Worm (Caenorhabditis elegans): Measurements from ENCODE around the gene W04G3.11.

The W04G3.11 gene

DNA sequence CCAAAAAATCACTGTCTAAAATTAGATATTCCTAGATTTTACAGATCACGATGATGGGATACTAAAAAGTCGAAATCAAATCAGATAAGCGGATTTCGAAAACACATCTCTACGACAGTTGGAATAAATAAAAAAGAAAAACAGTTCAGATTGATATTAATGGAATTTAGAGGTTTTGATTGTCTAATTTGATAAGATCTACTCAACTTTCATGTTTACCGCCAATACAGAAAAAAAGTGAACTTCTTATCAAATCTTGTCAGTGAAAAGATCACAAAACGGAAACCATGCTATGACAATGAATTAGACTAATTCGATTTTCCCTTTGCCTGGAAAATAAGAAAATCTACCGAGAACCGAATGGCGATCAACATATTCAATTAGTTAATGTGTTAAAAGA is 37.3 kb downstream of the W04G3.11 start:
- TF ChIP-seq unc-62 (GFP tag; optimal IDR thresholded peaks at IDR 0.05): no peak

DNA sequence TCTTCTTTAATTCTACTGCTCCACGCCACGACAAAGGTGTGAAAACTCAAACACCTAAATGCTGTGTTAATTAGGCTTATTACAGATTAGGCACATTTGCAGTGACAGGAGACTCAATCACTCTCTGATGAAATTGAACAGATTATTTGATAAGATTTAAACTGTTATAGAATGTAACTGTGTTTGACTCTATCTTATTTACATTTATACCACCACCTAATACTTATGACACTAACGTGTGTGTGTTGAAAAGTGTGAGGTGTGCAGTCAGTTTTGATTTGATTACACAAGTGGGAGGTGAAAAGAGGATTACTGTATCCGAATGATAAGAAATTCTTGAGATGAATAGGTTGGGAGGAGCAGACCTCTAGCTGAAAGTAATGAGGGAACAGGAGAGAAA is 43.3 kb downstream of the W04G3.11 start:
- no peak for TF ChIP-seq unc-62 (GFP tag; optimal IDR thresholded peaks at IDR 0.05)

DNA sequence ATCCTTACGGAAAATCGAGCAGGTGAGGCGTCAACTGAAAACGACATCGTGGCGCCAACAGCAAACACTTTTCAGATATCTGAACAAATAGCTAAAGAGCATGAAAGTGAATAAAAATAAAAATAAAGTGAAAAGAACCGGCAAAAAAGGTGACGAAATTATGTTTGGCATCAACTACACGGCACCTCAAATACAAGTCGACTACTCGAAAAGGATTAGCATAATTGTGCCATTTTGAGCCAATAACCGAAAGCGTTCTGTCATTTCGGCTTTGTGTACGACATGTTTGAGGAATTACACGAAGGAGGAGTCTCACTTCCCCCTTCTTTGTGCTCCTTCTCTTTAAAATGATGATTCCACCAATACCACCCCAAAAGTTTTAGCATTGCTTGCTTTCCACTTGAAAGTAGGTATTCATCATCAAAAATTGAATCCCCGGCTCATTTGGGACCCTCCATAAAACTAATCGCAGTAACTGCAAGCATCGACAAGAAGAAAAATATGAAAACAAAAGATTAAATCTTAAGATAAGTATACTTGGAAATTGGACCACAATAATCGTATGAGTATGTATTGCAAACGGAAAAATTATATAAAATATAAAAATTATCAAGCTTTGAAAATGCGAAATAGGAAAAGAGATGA is 45.9 kb downstream of the W04G3.11 start:
- TF ChIP-seq unc-62 (GFP tag; optimal IDR thresholded peaks at IDR 0.05): no peak

DNA sequence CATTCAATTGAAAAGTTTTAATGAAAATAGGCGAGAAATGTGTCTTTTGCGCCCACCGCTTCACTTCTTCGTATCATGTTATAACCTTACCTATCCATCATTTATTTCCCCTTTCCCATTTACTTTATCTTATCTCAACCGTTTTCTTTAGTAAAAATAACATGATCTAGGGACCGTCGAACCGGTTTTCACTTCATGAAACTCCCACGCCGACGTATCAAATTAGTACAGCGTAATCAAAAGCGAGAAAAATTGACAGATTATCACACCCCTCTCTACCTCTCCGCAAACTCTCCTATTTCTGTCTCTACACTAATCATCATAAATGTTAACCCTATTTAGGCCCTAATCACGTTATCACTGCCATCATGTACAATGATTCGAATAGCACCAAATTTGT is 48.0 kb downstream of the W04G3.11 start:
- no peak for TF ChIP-seq unc-62 (GFP tag; optimal IDR thresholded peaks at IDR 0.05)

DNA sequence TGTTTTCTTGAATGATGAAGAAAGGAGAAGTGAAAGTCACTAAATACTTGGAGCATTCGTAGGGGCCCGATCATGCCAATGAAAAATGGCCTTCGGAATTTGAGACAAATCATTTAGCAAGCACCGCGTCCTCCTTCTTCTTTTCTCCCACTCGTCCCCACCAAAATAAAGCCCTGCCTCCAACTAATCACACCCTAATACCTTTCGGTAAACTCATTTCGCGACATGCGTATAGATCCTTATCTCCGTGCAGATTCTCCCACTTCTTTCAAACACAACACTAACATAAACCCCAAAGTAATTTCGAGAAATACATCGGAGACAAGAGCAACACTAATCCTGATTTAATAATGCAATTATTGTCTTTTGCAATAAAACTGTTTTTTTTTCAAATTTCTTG is 48.6 kb downstream of the W04G3.11 start:
- TF ChIP-seq unc-62 (GFP tag; optimal IDR thresholded peaks at IDR 0.05): no peak

All from whole organism, dauer.